Fruit fly (Drosophila melanogaster): ENCODE measurements around the gene RpL3.

Gene RpL3

DNA sequence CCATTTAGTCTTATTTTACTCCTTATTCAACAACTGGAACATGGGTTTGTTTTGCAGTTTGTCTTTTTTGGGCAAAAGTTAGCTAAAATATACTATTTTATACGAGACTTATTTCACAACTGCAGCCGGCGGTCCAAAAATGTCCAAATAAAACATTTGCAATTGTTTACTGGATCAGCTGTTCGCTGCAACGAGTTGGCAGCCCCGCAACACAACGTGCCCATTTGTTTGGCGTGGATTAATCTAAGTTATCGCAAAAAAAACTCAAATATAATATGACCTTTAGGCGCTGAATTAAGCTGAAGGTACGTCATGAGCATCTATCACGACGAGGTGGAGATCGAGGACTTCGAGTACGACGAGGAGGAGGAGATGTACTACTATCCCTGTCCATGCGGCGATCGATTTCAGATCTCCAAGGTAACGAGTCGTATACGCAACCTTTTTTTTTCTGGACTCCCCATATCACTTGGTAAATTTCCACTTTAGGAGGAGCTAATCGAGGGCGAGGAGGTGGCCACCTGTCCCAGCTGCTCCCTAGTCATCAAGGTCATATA lies 10.1 kb downstream of the RpL3 start, which contains the start of the genes CG17187 and Dph3 (continued):
- TF ChIP-seq pnt (GFP tag; optimal IDR thresholded peaks at IDR 0.05), result no peak
- no peak for TF ChIP-seq Jarid2 (GFP tag; optimal IDR thresholded peaks at IDR 0.05)
- TF ChIP-seq CG4282 (GFP tag; optimal IDR thresholded peaks at IDR 0.05), result no peak
- TF ChIP-seq CG7987 (GFP tag; optimal IDR thresholded peaks at IDR 0.05), result no peak
- no peak for TF ChIP-seq btn (GFP tag; optimal IDR thresholded peaks at IDR 0.05)
- TF ChIP-seq CG18599 (GFP tag; optimal IDR thresholded peaks at IDR 0.05), result no peak
- no peak for TF ChIP-seq NK7.1 (GFP tag; optimal IDR thresholded peaks at IDR 0.05)
- TF ChIP-seq CG10979 (tag; optimal IDR thresholded peaks at IDR 0.05), result peak; percentile 35
- TF ChIP-seq cas (GFP tag; IDR thresholded peaks at IDR 0.05), result no peak
- TF ChIP-seq zfh1 (GFP tag; IDR thresholded peaks at IDR 0.05), result no peak
- TF ChIP-seq crp (GFP tag; optimal IDR thresholded peaks at IDR 0.05), result peak; percentile 71 to 91
- TF ChIP-seq MESR4 (GFP tag; optimal IDR thresholded peaks at IDR 0.05), result peak; percentile 62
- no peak for TF ChIP-seq CG13624 (GFP tag; optimal IDR thresholded peaks at IDR 0.05)
- peak; percentile 70 for TF ChIP-seq ftz-f1 (GFP tag; optimal IDR thresholded peaks at IDR 0.05)
- no peak for TF ChIP-seq CG2712 (tag; optimal IDR thresholded peaks at IDR 0.05)
- TF ChIP-seq CG31441 (GFP tag; IDR thresholded peaks at IDR 0.05), result no peak
- TF ChIP-seq E2f2 (GFP tag; IDR thresholded peaks at IDR 0.05), result no peak; the same call in 1 of the 2 replicates
- TF ChIP-seq trem (tag; optimal IDR thresholded peaks at IDR 0.05), result peak; percentile 98
- TF ChIP-seq CG7963 (GFP tag; IDR thresholded peaks at IDR 0.05; ENCODE audit: partially characterized antibody), result no peak
- no peak for TF ChIP-seq CG14050 (GFP tag; IDR thresholded peaks at IDR 0.05)
- TF ChIP-seq hbn (GFP tag; IDR thresholded peaks at IDR 0.05; ENCODE audit: partially characterized antibody), result no peak
- TF ChIP-seq Aef1 (GFP tag; IDR thresholded peaks at IDR 0.05), result no peak
- TF ChIP-seq CG17912 (GFP tag; optimal IDR thresholded peaks at IDR 0.05), result no peak
- TF ChIP-seq Abd-B (GFP tag; optimal IDR thresholded peaks at IDR 0.05), result no peak
- peak; percentile 3 for TF ChIP-seq HmgZ (tag; optimal IDR thresholded peaks at IDR 0.05)
- TF ChIP-seq CG1792 (GFP tag; optimal IDR thresholded peaks at IDR 0.05), result no peak
- TF ChIP-seq CG8924 (tag; optimal IDR thresholded peaks at IDR 0.05), result peak; percentile 19
- TF ChIP-seq CG17328 (GFP tag; IDR thresholded peaks at IDR 0.05), result no peak
- no peak for TF ChIP-seq jigr1 (GFP tag; IDR thresholded peaks at IDR 0.05)
- TF ChIP-seq CG3726 (GFP tag; IDR thresholded peaks at IDR 0.05), result no peak
- no peak for TF ChIP-seq phol (tag; optimal IDR thresholded peaks at IDR 0.05)
- peak; percentile 26; the same call in 1 of the 2 replicates for TF ChIP-seq vvl (GFP tag; IDR thresholded peaks at IDR 0.05)
- peak; percentile 36 for TF ChIP-seq YL-1 (GFP tag; optimal IDR thresholded peaks at IDR 0.05)
- no peak for TF ChIP-seq D19B (GFP tag; optimal IDR thresholded peaks at IDR 0.05)
- no peak for TF ChIP-seq B-H1 (GFP tag; IDR thresholded peaks at IDR 0.05)
- no peak for TF ChIP-seq yki (optimal IDR thresholded peaks at IDR 0.05)
- TF ChIP-seq fu2 (GFP tag; optimal IDR thresholded peaks at IDR 0.05), result no peak
- peak; percentile 14 for TF ChIP-seq Sin3A (optimal IDR thresholded peaks at IDR 0.05)
- TF ChIP-seq NFAT (GFP tag; IDR thresholded peaks at IDR 0.05), result no peak
- no peak for TF ChIP-seq CG3065 (GFP tag; optimal IDR thresholded peaks at IDR 0.05)
- TF ChIP-seq CG7372 (GFP tag; IDR thresholded peaks at IDR 0.05), result peak; percentile 58
- TF ChIP-seq chif (GFP tag; optimal IDR thresholded peaks at IDR 0.05), result no peak
- peak; percentile 31 for TF ChIP-seq CG1603 (tag; optimal IDR thresholded peaks at IDR 0.05)
- TF ChIP-seq dm (GFP tag; optimal IDR thresholded peaks at IDR 0.05), result peak; percentile 74
- no peak for TF ChIP-seq seq (GFP tag; IDR thresholded peaks at IDR 0.05)
- TF ChIP-seq sna (GFP tag; IDR thresholded peaks at IDR 0.05; ENCODE audit: partially characterized antibody), result no peak
- TF ChIP-seq her (GFP tag; optimal IDR thresholded peaks at IDR 0.05), result no peak
- TF ChIP-seq bsh (GFP tag; optimal IDR thresholded peaks at IDR 0.05), result no peak
- TF ChIP-seq BEAF-32 (GFP tag; optimal IDR thresholded peaks at IDR 0.05), result peak; percentile 13
- no peak for TF ChIP-seq Dek (tag; optimal IDR thresholded peaks at IDR 0.05)
- no peak for TF ChIP-seq Ets65A (GFP tag)
- TF ChIP-seq CG14710 (tag; optimal IDR thresholded peaks at IDR 0.05), result peak; percentile 5
